Worm (Caenorhabditis elegans): Measurements from ENCODE around the gene dgn-1.

- TF ChIP-seq ama-1 (optimal IDR thresholded peaks at IDR 0.05) (no peak), ets-7 (tag; optimal IDR thresholded peaks at IDR 0.05) (no peak), ceh-36 (tag; optimal IDR thresholded peaks at IDR 0.05) (no peak), tbx-37 (GFP tag; conservative IDR thresholded peaks at IDR 0.05) (no peak), flt-1 (GFP tag; IDR thresholded peaks at IDR 0.05) (no peak)
These were observed 28.3 kb upstream of the dgn-1 start for ce11 chrX:10956972-10957678.
